Worm (Caenorhabditis elegans): Measurements from ENCODE around the gene F38E1.10.

DNA sequence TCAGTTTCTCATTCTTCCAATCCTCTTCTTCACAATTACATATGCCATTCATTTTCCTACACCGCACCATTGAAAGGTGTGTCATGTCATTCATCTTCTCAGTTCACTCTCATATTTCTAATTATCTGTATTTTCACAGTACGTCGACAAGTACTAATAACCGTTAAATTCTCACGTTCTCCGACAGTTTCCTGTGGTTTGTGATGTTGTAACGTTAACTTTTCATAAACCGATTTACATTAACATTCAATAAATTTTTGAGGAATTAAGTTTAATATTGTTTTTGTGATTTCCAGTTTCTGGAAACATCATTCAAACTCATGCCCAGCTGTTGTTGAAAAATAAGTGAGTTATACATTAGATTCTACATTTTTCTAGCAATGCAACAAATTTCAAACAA is 41.0 kb downstream of the F38E1.10 start, which contains the start of gene tmd-2:
- TF ChIP-seq ztf-11 (tag; optimal IDR thresholded peaks at IDR 0.05) (no peak), nhr-11 (tag; optimal IDR thresholded peaks at IDR 0.05) (no peak), nhr-77 (tag; optimal IDR thresholded peaks at IDR 0.05) (no peak), snpc-4 (tag; optimal IDR thresholded peaks at IDR 0.05) (no peak), ceh-16 (tag; optimal IDR thresholded peaks at IDR 0.05) (no peak), elt-2 (tag; optimal IDR thresholded peaks at IDR 0.05) (no peak), nhr-25 (tag; optimal IDR thresholded peaks at IDR 0.05) (no peak), nhr-76 (tag; optimal IDR thresholded peaks at IDR 0.05) (no peak)

Measured in whole organism, L3 larva.